Worm (Caenorhabditis elegans): ENCODE results near the gene Y51A2B.5.

DNA sequence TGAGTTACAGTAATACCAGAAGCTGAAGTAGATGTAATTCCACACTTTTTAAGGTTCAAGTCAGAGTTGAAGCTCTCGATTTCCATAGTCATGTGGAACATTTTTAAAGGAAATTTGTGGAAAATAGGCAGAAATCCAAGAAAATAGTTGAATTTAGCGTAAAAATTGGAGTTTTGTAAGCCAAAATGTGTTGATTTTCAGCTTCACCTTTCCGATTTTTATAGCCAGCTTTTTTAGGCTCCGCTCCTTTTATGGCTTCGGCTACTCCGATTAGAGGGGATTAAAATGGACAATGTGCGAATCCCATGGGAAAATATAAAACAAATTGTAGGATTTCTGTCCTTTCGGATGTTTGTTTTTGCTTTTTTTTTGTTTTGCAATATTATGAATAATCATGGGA, 20.8 kb upstream of the Y51A2B.5 start, which contains the start of gene C08E8.6:
- TF ChIP-seq cog-1 (tag; optimal IDR thresholded peaks at IDR 0.05) (no peak), ztf-23 (GFP tag; IDR thresholded peaks at IDR 0.05) (no peak), ztf-29 (GFP tag; IDR thresholded peaks at IDR 0.05) (no peak), klf-2 (GFP tag; conservative IDR thresholded peaks at IDR 0.05) (no peak), ref-1 (GFP tag; conservative IDR thresholded peaks at IDR 0.05) (no peak), T22C8.4 (GFP tag; IDR thresholded peaks at IDR 0.05) (no peak), flt-1 (GFP tag; IDR thresholded peaks at IDR 0.05) (no peak)

All from whole organism, midembryonic.